Fruit fly (Drosophila melanogaster) whole organism, embryonic: ENCODE data around the gene Usp8.

ENCODE experiments used
- CG30403 ChIP-seq: fragments of 200-800 bp; sonication (Bioruptor generic); optimal IDR thresholded peaks from 3 replicates; lab custom pipeline; 2016; ENCODE audit warnings: missing biosample characterization, missing genetic modification characterization
- CG33213 ChIP-seq: fragments of 200-800 bp; sonication (Bioruptor generic); optimal IDR thresholded peaks from 3 replicates; lab custom pipeline; 2016; ENCODE audit warnings: missing biosample characterization, missing genetic modification characterization
- CG7786 ChIP-seq: fragments of 200-800 bp; sonication (Bioruptor generic); optimal IDR thresholded peaks from 2 replicates; lab custom pipeline; 2016; ENCODE audit warnings: missing biosample characterization, missing genetic modification characterization
- CG8944 ChIP-seq: fragments of 200-800 bp; sonication (Bioruptor generic); optimal IDR thresholded peaks from 3 replicates; lab custom pipeline; 2016; ENCODE audit warnings: missing biosample characterization, missing genetic modification characterization
- CG9609 ChIP-seq: fragments of 200-800 bp; sonication (Bioruptor generic); optimal IDR thresholded peaks from 3 replicates; lab custom pipeline; 2016; ENCODE audit warnings: missing biosample characterization, missing genetic modification characterization
- Dad ChIP-seq: fragments of 200-800 bp; sonication (Bioruptor generic); optimal IDR thresholded peaks from 3 replicates; lab custom pipeline; 2016; ENCODE audit warnings: missing biosample characterization, missing genetic modification characterization
- PHDP ChIP-seq: fragments of 200-800 bp; sonication (Bioruptor generic); optimal IDR thresholded peaks from 3 replicates; lab custom pipeline; 2018; ENCODE audit warnings: missing biosample characterization, mild to moderate bottlenecking, missing genetic modification characterization, moderate library complexity
- ato ChIP-seq: fragments of 200-800 bp; sonication (Bioruptor generic); IDR thresholded peaks from 2 replicates; pipeline ENCODE4 v1.3.6; 2022; ENCODE audit warnings: missing biosample characterization, missing genetic modification characterization; ENCODE audit not compliant: partially characterized antibody
- bigmax ChIP-seq: fragments of 200-800 bp; sonication (Bioruptor generic); optimal IDR thresholded peaks from 2 replicates; lab custom pipeline; 2018; ENCODE audit warnings: missing biosample characterization, mild to moderate bottlenecking, missing genetic modification characterization
- fd3F ChIP-seq: fragments of 200-800 bp; sonication (Bioruptor generic); optimal IDR thresholded peaks from 2 replicates; lab custom pipeline; 2018; ENCODE audit warnings: missing biosample characterization, mild to moderate bottlenecking, missing genetic modification characterization, moderate library complexity
- gfzf ChIP-seq: fragments of 200-800 bp; sonication (Bioruptor generic); optimal IDR thresholded peaks from 2 replicates; lab custom pipeline; 2016; ENCODE audit warnings: missing biosample characterization, mild to moderate bottlenecking, missing genetic modification characterization, moderate library complexity
- wek ChIP-seq: fragments of 200-800 bp; sonication (Bioruptor generic); optimal IDR thresholded peaks from 3 replicates; lab custom pipeline; 2018; ENCODE audit warnings: missing biosample characterization, mild to moderate bottlenecking, missing genetic modification characterization, moderate library complexity

DNA sequence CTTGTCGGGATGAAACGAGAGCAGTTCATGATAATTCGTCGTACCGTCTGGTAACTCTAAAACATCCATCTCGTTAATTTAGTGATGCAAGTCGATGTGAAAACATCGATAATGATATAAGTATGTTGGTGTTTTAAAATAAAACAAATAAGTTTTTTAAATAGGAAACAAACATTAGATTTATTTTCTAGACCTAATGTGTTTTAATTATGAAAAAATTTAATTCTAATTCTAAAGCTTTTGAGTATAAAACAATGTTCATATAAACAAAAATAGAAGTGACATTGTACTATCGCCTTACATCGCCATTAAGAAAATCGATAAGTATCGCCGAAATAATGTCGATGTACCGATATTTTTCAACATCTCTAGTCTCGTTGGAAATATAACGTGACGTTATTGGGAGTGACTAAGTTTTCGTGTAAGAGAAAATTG, 23.0 kb upstream of the Usp8 start, which contains the start of gene Rab11:
- TF ChIP-seq ato, result peak; percentile 17; the same call in 1 of the 2 replicates
- TF ChIP-seq PHDP (tag; lab: Kevin White, UChicago), result peak; percentile 34
- peak; percentile 2 for TF ChIP-seq CG33213 (GFP tag; lab: Kevin White, UChicago)
- no peak for TF ChIP-seq CG9609 (GFP tag; lab: Kevin White, UChicago)
- peak; percentile 27 for TF ChIP-seq Dad
- TF ChIP-seq wek (GFP tag; lab: Kevin White, UChicago), result no peak
- TF ChIP-seq CG7786 (GFP tag; lab: Kevin White, UChicago), result no peak
- peak; percentile 34 for TF ChIP-seq CG8944 (GFP tag; lab: Kevin White, UChicago)
- peak; percentile 50 for TF ChIP-seq gfzf (GFP tag; lab: Kevin White, UChicago)
- TF ChIP-seq CG30403 (GFP tag; lab: Kevin White, UChicago), result peak; percentile 75
- peak; percentile 19 for TF ChIP-seq fd3F
- TF ChIP-seq bigmax, result no peak
